Worm (Caenorhabditis elegans) whole organism, L4 larva: ENCODE results near the gene die-1.

ENCODE experiments used
- aha-1 ChIP-seq: fragments of 150-350 bp; peaks from one replicate; lab custom pipeline; 2014; ENCODE audit warnings: missing biosample characterization, missing genetic modification characterization
- egl-27 ChIP-seq: sonication (generic microtip); optimal IDR thresholded peaks from 3 replicates; lab custom pipeline; 2017; ENCODE audit warnings: missing biosample characterization, missing genetic modification reagents, missing genetic modification characterization
- lin-1 ChIP-seq: fragments of 200-800 bp; sonication (Bioruptor generic); IDR thresholded peaks from 2 replicates; pipeline ENCODE4 v1.3.6; 2022; ENCODE audit warnings: missing genetic modification reagents, missing genetic modification characterization, missing compliant biosample characterization
- pha-4 ChIP-seq, 2 experiments: fragments of 150-350 bp in 1 of 2; fragments of 200-800 bp in 1 of 2; sonication (Bioruptor generic) in 1 of 2; IDR thresholded peaks in 1 of 2; optimal IDR thresholded peaks in 1 of 2; 2 replicates each; pipeline versions ENCODE4 v1.3.6 to Lab custom; 2014 to 2022; ENCODE audit warnings: missing genetic modification characterization in 2 of 2, missing genetic modification reagents in 2 of 2, missing biosample characterization in 1 of 2, missing compliant biosample characterization in 1 of 2
- skn-1 ChIP-seq: fragments of 150-350 bp; optimal IDR thresholded peaks from 2 replicates; lab custom pipeline; 2014; ENCODE audit warnings: missing biosample characterization, missing genetic modification characterization
- unc-39 ChIP-seq: sonication (generic microtip); optimal IDR thresholded peaks from 2 replicates; lab custom pipeline; 2017; ENCODE audit warnings: missing biosample characterization, missing genetic modification characterization
- zag-1 ChIP-seq: fragments of 150-350 bp; optimal IDR thresholded peaks from 2 replicates; lab custom pipeline; 2014; ENCODE audit warnings: missing biosample characterization, missing genetic modification characterization

DNA sequence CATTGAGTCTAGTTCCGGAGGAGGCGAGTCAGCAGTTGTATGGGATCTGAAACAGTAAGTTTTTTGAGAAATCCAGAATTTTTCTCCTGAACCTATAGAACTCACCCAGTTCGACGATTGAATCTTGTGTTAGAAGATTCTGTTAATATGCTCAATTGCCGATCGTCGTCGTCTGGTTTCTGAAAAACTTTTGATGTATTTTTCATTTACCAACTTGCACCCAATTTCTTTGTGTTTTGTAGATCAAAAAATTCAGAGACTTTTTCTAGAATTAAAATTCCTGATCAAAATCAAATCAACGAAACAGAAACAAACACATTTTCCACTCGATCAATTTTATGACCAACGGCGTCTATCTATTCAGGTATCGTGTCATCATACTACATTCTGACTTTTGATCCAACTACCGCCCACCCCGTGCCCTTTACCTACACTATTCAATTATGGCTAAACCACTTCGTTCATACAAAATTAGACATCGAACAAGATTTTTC lies 11.1 kb downstream of the die-1 start, which contains the start of gene C18D1.2:
- no peak for TF ChIP-seq unc-39 (tag; lab: Kevin White, UChicago)
- TF ChIP-seq aha-1 (tag; lab: Kevin White, UChicago): no peak
- no peak for TF ChIP-seq skn-1 (tag; lab: Kevin White, UChicago)
- no peak for TF ChIP-seq egl-27 (tag; lab: Kevin White, UChicago)
- TF ChIP-seq zag-1: no peak
- TF ChIP-seq lin-1: no peak
- TF ChIP-seq pha-4 (GFP tag; IDR thresholded peaks at IDR 0.05; lab: Robert Waterston, UW): no peak
- TF ChIP-seq pha-4 (tag; optimal IDR thresholded peaks at IDR 0.05; lab: Kevin White, UChicago): no peak
